Worm (Caenorhabditis elegans) whole organism, young adult: ENCODE measurements around the gene rpac-40.
A peak's percentile ranks its signal among the peaks of the same experiment; 100 is the strongest.

Source experiments
- B0019.2 ChIP-seq: fragments of 200-800 bp; sonication (Bioruptor generic); conservative IDR thresholded peaks from 2 replicates; pipeline ENCODE4 v1.3.6; 2022; ENCODE audit warnings: missing genetic modification reagents, missing genetic modification characterization, missing compliant biosample characterization
- B0035.1 ChIP-seq: sonication (generic microtip); optimal IDR thresholded peaks from 2 replicates; lab custom pipeline; 2016; ENCODE audit warnings: missing genetic modification characterization, mild to moderate bottlenecking, missing compliant biosample characterization, missing genotype, missing genetic modification reagents
- D2030.7 ChIP-seq: fragments of 200-800 bp; sonication (Bioruptor generic); IDR thresholded peaks from 2 replicates; pipeline ENCODE4 v1.3.6; 2022; ENCODE audit warnings: missing genetic modification reagents, missing genetic modification characterization, missing compliant biosample characterization
- F10E7.11 ChIP-seq: sonication (generic microtip); optimal IDR thresholded peaks from 2 replicates; lab custom pipeline; 2017; ENCODE audit warnings: mild to moderate bottlenecking, missing genetic modification characterization, moderate library complexity, missing compliant biosample characterization
- F33H1.4 ChIP-seq: fragments of 200-800 bp; sonication (Bioruptor generic); IDR thresholded peaks from 2 replicates; pipeline ENCODE4 v1.3.6; 2022; ENCODE audit warnings: missing genetic modification reagents, missing genetic modification characterization, missing compliant biosample characterization
- F49E8.2 ChIP-seq: sonication (generic microtip); optimal IDR thresholded peaks from 3 replicates; lab custom pipeline; 2017; ENCODE audit warnings: missing genetic modification characterization, mild to moderate bottlenecking, missing compliant biosample characterization, antibody characterized with exemption, moderate library complexity; ENCODE audit not compliant: insufficient read depth
- Y53G8AR.9 ChIP-seq: fragments of 200-800 bp; sonication (Bioruptor generic); conservative IDR thresholded peaks from 2 replicates; pipeline ENCODE4 v1.3.6; 2022; ENCODE audit warnings: missing genetic modification reagents, missing genetic modification characterization, missing compliant biosample characterization
- Y56A3A.18 ChIP-seq: fragments of 200-800 bp; sonication (Bioruptor generic); IDR thresholded peaks from 2 replicates; pipeline ENCODE4 v1.3.6; 2022; ENCODE audit warnings: missing genetic modification reagents, missing genetic modification characterization, missing compliant biosample characterization
- Y67H2A.10 ChIP-seq: fragments of 200-800 bp; sonication (Bioruptor generic); conservative IDR thresholded peaks from 2 replicates; pipeline ENCODE4 v1.3.6; 2022; ENCODE audit warnings: missing genetic modification reagents, missing genetic modification characterization, missing compliant biosample characterization
- ZK185.1 ChIP-seq: sonication (generic microtip); optimal IDR thresholded peaks from 2 replicates; lab custom pipeline; 2016; ENCODE audit warnings: mild to moderate bottlenecking, missing genetic modification characterization, missing compliant biosample characterization; ENCODE audit not compliant: poor library complexity, severe bottlenecking
- akir-1 ChIP-seq: fragments of 200-800 bp; sonication (Bioruptor generic); optimal IDR thresholded peaks from 2 replicates; lab custom pipeline; 2018; ENCODE audit warnings: mild to moderate bottlenecking, missing genetic modification characterization, moderate library complexity, missing compliant biosample characterization
- aptf-2 ChIP-seq: fragments of 200-800 bp; sonication (Bioruptor generic); conservative IDR thresholded peaks from 2 replicates; pipeline ENCODE4 v1.3.6; 2022; ENCODE audit warnings: missing genetic modification reagents, missing genetic modification characterization, missing compliant biosample characterization
- attf-6 ChIP-seq: fragments of 200-800 bp; sonication (Bioruptor generic); IDR thresholded peaks from 2 replicates; pipeline ENCODE4 v1.3.6; 2022; ENCODE audit warnings: missing genetic modification reagents, missing genetic modification characterization, missing compliant biosample characterization
- bed-1 ChIP-seq: fragments of 200-800 bp; sonication (Bioruptor generic); IDR thresholded peaks from 2 replicates; pipeline ENCODE4 v1.3.6; 2022; ENCODE audit warnings: missing genetic modification reagents, missing genetic modification characterization, missing compliant biosample characterization
- ceh-91 ChIP-seq: fragments of 200-800 bp; sonication (Bioruptor generic); IDR thresholded peaks from 2 replicates; pipeline ENCODE4 v1.3.6; 2022; ENCODE audit warnings: missing genetic modification reagents, missing genetic modification characterization, missing compliant biosample characterization
- chd-7 ChIP-seq: sonication (generic microtip); optimal IDR thresholded peaks from 2 replicates; lab custom pipeline; 2016; ENCODE audit warnings: mild to moderate bottlenecking, missing genetic modification characterization, moderate library complexity, missing compliant biosample characterization
- die-1 ChIP-seq: sonication (generic microtip); optimal IDR thresholded peaks from 2 replicates; lab custom pipeline; 2016; ENCODE audit warnings: missing genotype, mild to moderate bottlenecking, missing genetic modification characterization, missing compliant biosample characterization
- dpl-1 ChIP-seq: fragments of 150-350 bp; optimal IDR thresholded peaks from 2 replicates; lab custom pipeline; 2014; ENCODE audit warnings: missing biosample characterization, missing genetic modification reagents, missing genetic modification characterization
- efl-1 ChIP-seq: fragments of 150-350 bp; optimal IDR thresholded peaks from 2 replicates; lab custom pipeline; 2014; ENCODE audit warnings: missing biosample characterization, missing genetic modification reagents, missing genetic modification characterization
- egl-44 ChIP-seq: fragments of 200-800 bp; sonication (Bioruptor generic); IDR thresholded peaks from 2 replicates; pipeline ENCODE4 v1.3.6; 2022; ENCODE audit warnings: missing genetic modification reagents, missing genetic modification characterization, missing compliant biosample characterization
- fkh-3 ChIP-seq: sonication (generic microtip); optimal IDR thresholded peaks from 2 replicates; lab custom pipeline; 2016; ENCODE audit warnings: mild to moderate bottlenecking, missing genetic modification characterization, missing compliant biosample characterization
- him-1 ChIP-seq: sonication (generic microtip); optimal IDR thresholded peaks from 2 replicates; lab custom pipeline; 2016; ENCODE audit warnings: missing genotype, missing genetic modification reagents, missing genetic modification characterization, missing compliant biosample characterization
- hlh-12 ChIP-seq: sonication (generic microtip); optimal IDR thresholded peaks from 2 replicates; lab custom pipeline; 2016; ENCODE audit warnings: missing genetic modification characterization, missing compliant biosample characterization
- hmg-1.2 ChIP-seq: fragments of 200-800 bp; sonication (Bioruptor generic); IDR thresholded peaks from 2 replicates; pipeline ENCODE4 v1.3.6; 2022; ENCODE audit warnings: missing genetic modification reagents, missing genetic modification characterization, missing compliant biosample characterization
- let-526 ChIP-seq: fragments of 200-800 bp; sonication (Bioruptor generic); IDR thresholded peaks from 2 replicates; pipeline ENCODE4 v1.3.6; 2022; ENCODE audit warnings: missing genetic modification reagents, missing genetic modification characterization, missing compliant biosample characterization
- lsl-1 ChIP-seq: fragments of 200-800 bp; sonication (Bioruptor generic); optimal IDR thresholded peaks from 2 replicates; lab custom pipeline; 2018; ENCODE audit warnings: mild to moderate bottlenecking, missing genetic modification characterization, moderate library complexity, missing compliant biosample characterization
- lsy-27 ChIP-seq: sonication (generic microtip); optimal IDR thresholded peaks from 2 replicates; lab custom pipeline; 2017; ENCODE audit warnings: missing genetic modification characterization, mild to moderate bottlenecking, missing compliant biosample characterization, antibody characterized with exemption, missing genotype, borderline replicate concordance; ENCODE audit not compliant: insufficient read depth
- madf-6 ChIP-seq: fragments of 200-800 bp; sonication (Bioruptor generic); IDR thresholded peaks from 2 replicates; pipeline ENCODE4 v1.3.6; 2022; ENCODE audit warnings: missing genetic modification reagents, missing genetic modification characterization, missing compliant biosample characterization
- mcd-1 ChIP-seq: fragments of 200-800 bp; sonication (Bioruptor generic); IDR thresholded peaks from 2 replicates; pipeline ENCODE4 v1.3.6; 2022; ENCODE audit warnings: missing genetic modification reagents, missing genetic modification characterization, missing compliant biosample characterization
- nfya-1 ChIP-seq: sonication (generic microtip); optimal IDR thresholded peaks from 2 replicates; lab custom pipeline; 2017; ENCODE audit warnings: antibody characterized with exemption, missing compliant biosample characterization, missing genetic modification characterization, borderline replicate concordance; ENCODE audit not compliant: insufficient read depth
- nfyb-1 ChIP-seq: fragments of 200-800 bp; sonication (Bioruptor generic); IDR thresholded peaks from 2 replicates; pipeline ENCODE4 v1.3.6; 2022; ENCODE audit warnings: missing genetic modification reagents, missing genetic modification characterization, missing compliant biosample characterization
- nhr-120 ChIP-seq: fragments of 200-800 bp; sonication (Bioruptor generic); IDR thresholded peaks from 2 replicates; pipeline ENCODE4 v1.3.6; 2022; ENCODE audit warnings: missing genetic modification characterization, missing compliant biosample characterization
- nhr-80 ChIP-seq: sonication (generic microtip); optimal IDR thresholded peaks from 2 replicates; lab custom pipeline; 2016; ENCODE audit warnings: missing genetic modification characterization, missing compliant biosample characterization
- nhr-90 ChIP-seq: sonication (generic microtip); optimal IDR thresholded peaks from 2 replicates; lab custom pipeline; 2016; ENCODE audit warnings: missing genotype, mild to moderate bottlenecking, missing genetic modification characterization, missing compliant biosample characterization
- pbrm-1 ChIP-seq: fragments of 200-800 bp; sonication (Bioruptor generic); IDR thresholded peaks from 2 replicates; pipeline ENCODE4 v1.3.6; 2022; ENCODE audit warnings: missing genetic modification reagents, missing genetic modification characterization, missing compliant biosample characterization
- pha-4 ChIP-seq: fragments of 150-350 bp; sonication (generic microtip); optimal IDR thresholded peaks from 2 replicates; lab custom pipeline; 2014; ENCODE audit warnings: missing biosample characterization, missing genetic modification reagents, missing genetic modification characterization
- rcor-1 ChIP-seq: fragments of 200-800 bp; sonication (Bioruptor generic); IDR thresholded peaks from 2 replicates; pipeline ENCODE4 v1.3.6; 2022; ENCODE audit warnings: missing genetic modification reagents, missing genetic modification characterization, missing compliant biosample characterization
- rec-8 ChIP-seq, 2 experiments: sonication (generic microtip); optimal IDR thresholded peaks; 2 replicates each; lab custom pipeline; 2016; ENCODE audit warnings: mild to moderate bottlenecking in 2 of 2, missing genetic modification characterization in 2 of 2, missing genetic modification reagents in 2 of 2, missing genotype in 2 of 2, missing biosample characterization in 1 of 2, missing compliant biosample characterization in 1 of 2, moderate library complexity in 1 of 2
- rpc-1 ChIP-seq, 2 experiments: fragments of 150-350 bp in 1 of 2; sonication (generic microtip) in 1 of 2; optimal IDR thresholded peaks; 2 replicates each; lab custom pipeline; 2014 to 2018; ENCODE audit warnings: missing biosample characterization in 1 of 2, missing genetic modification characterization in 1 of 2, missing genetic modification reagents in 1 of 2, missing genotype in 1 of 2
- snpc-3.4 ChIP-seq: sonication (generic microtip); optimal IDR thresholded peaks from 2 replicates; lab custom pipeline; 2017; ENCODE audit warnings: missing genetic modification characterization, mild to moderate bottlenecking, missing compliant biosample characterization, antibody characterized with exemption, moderate library complexity, missing genotype, missing genetic modification reagents
- snpc-4 ChIP-seq, 5 experiments: fragments of 150-350 bp in 1 of 5; sonication (generic microtip) in 4 of 5; optimal IDR thresholded peaks; 2 replicates each; lab custom pipeline; 2014 to 2018; ENCODE audit warnings: missing genetic modification characterization in 5 of 5, missing biosample characterization in 3 of 5, antibody characterized with exemption in 2 of 5, mild to moderate bottlenecking in 2 of 5, missing compliant biosample characterization in 2 of 5, missing genotype in 2 of 5, moderate library complexity in 2 of 5, missing genetic modification reagents in 1 of 5
- tbp1 ChIP-seq: fragments of 200-800 bp; sonication (Bioruptor generic); optimal IDR thresholded peaks from 2 replicates; lab custom pipeline; 2018; ENCODE audit warnings: mild to moderate bottlenecking, missing genetic modification characterization, missing compliant biosample characterization
- unc-130 ChIP-seq: sonication (generic microtip); optimal IDR thresholded peaks from 2 replicates; lab custom pipeline; 2016; ENCODE audit warnings: missing genetic modification reagents, missing genetic modification characterization, missing compliant biosample characterization
- xnd-1 ChIP-seq: sonication (generic microtip); optimal IDR thresholded peaks from 2 replicates; lab custom pipeline; 2016; ENCODE audit warnings: missing genotype, missing genetic modification reagents, missing genetic modification characterization, missing compliant biosample characterization
- ztf-22 ChIP-seq: fragments of 200-800 bp; sonication (Bioruptor generic); optimal IDR thresholded peaks from 2 replicates; lab custom pipeline; 2018; ENCODE audit warnings: mild to moderate bottlenecking, missing genetic modification characterization, moderate library complexity, missing compliant biosample characterization

rpac-40 gene

ce11 chrV:4168045-4168444 is 31.2 kb upstream of the rpac-40 start:
- no peak for TF ChIP-seq die-1
- peak; percentile 82; the same call in 1 of the 2 replicates for TF ChIP-seq nfyb-1 (GFP tag; lab: Robert Waterston, UW)

ce11 chrV:4169658-4170057 is 29.6 kb upstream of the rpac-40 start:
- peak; percentile 13 for TF ChIP-seq snpc-4 (GFP tag; optimal IDR thresholded peaks at IDR 0.05; lab: Kevin White, UChicago)
- TF ChIP-seq snpc-4 (tag; optimal IDR thresholded peaks at IDR 0.05; lab: Kevin White, UChicago) = no peak
- TF ChIP-seq ceh-91 (GFP tag; lab: Robert Waterston, UW) = 0 out of 2 replicates have a peak, but pooled peaks have one; percentile 21
- TF ChIP-seq nhr-120 = no peak
- TF ChIP-seq mcd-1 = peak; percentile 72
- TF ChIP-seq Y56A3A.18 = no peak
- TF ChIP-seq aptf-2 (GFP tag; lab: Robert Waterston, UW) = no peak
- TF ChIP-seq him-1 (tag; lab: Kevin White, UChicago) = no peak
- TF ChIP-seq F49E8.2 (tag; lab: Kevin White, UChicago) = peak; percentile 18
- no peak for TF ChIP-seq nfya-1
- no peak for TF ChIP-seq Y67H2A.10 (GFP tag; lab: Robert Waterston, UW)
- no peak for TF ChIP-seq rpc-1 (optimal IDR thresholded peaks at IDR 0.05; lab: Kevin White, UChicago)
- TF ChIP-seq rpc-1 (tag; optimal IDR thresholded peaks at IDR 0.05; lab: Kevin White, UChicago) = no peak
- peak; percentile 41; the same call in 1 of the 2 replicates for TF ChIP-seq F33H1.4
- no peak for TF ChIP-seq hlh-12 (tag; lab: Kevin White, UChicago)
- no peak for TF ChIP-seq lsy-27 (tag; lab: Kevin White, UChicago)
- TF ChIP-seq nfyb-1 (GFP tag; lab: Robert Waterston, UW) = no peak
- no peak for TF ChIP-seq rcor-1 (GFP tag; lab: Robert Waterston, UW)
- TF ChIP-seq pbrm-1 (GFP tag; lab: Robert Waterston, UW) = no peak
- TF ChIP-seq B0035.1 (tag; lab: Kevin White, UChicago) = no peak
- TF ChIP-seq rec-8 (tag; optimal IDR thresholded peaks at IDR 0.05; lab: Kevin White, UChicago) = no peak
- no peak for TF ChIP-seq nhr-80 (tag; lab: Kevin White, UChicago)
- no peak for TF ChIP-seq let-526 (GFP tag; lab: Robert Waterston, UW)
- no peak for TF ChIP-seq F10E7.11 (tag; lab: Kevin White, UChicago)
- peak; percentile 47; the same call in 1 of the 2 replicates for TF ChIP-seq madf-6 (GFP tag; lab: Robert Waterston, UW)
- peak; percentile 47 for TF ChIP-seq lsl-1 (GFP tag; lab: Kevin White, UChicago)
- TF ChIP-seq dpl-1 = peak; percentile 2
- TF ChIP-seq pha-4 (tag; lab: Kevin White, UChicago) = no peak
- TF ChIP-seq egl-44 (GFP tag; lab: Robert Waterston, UW) = no peak
- no peak for TF ChIP-seq chd-7 (tag; lab: Kevin White, UChicago)
- peak; percentile 24 for TF ChIP-seq efl-1 (GFP tag; lab: Kevin White, UChicago)
- TF ChIP-seq Y53G8AR.9 = no peak
- TF ChIP-seq nhr-90 = no peak
- TF ChIP-seq B0019.2 (GFP tag; lab: Robert Waterston, UW) = no peak
- TF ChIP-seq ztf-22 = no peak
- no peak for TF ChIP-seq bed-1
- peak; percentile 20; the same call in 1 of the 2 replicates for TF ChIP-seq hmg-1.2
- no peak for TF ChIP-seq fkh-3 (tag; lab: Kevin White, UChicago)
- TF ChIP-seq xnd-1 (tag; lab: Kevin White, UChicago) = no peak
- TF ChIP-seq akir-1 (GFP tag; lab: Kevin White, UChicago) = no peak
- TF ChIP-seq ZK185.1 = no peak
- peak; percentile 49 for TF ChIP-seq D2030.7 (GFP tag; lab: Robert Waterston, UW)
- no peak for TF ChIP-seq unc-130 (GFP tag; lab: Kevin White, UChicago)
- TF ChIP-seq snpc-3.4 (tag; lab: Kevin White, UChicago) = peak; percentile 8
- 0 out of 2 replicates have a peak, but pooled peaks have one; percentile 29 for TF ChIP-seq attf-6 (GFP tag; lab: Robert Waterston, UW)
- TF ChIP-seq tbp1 (GFP tag; lab: Kevin White, UChicago) = peak; percentile 2
